Fruit fly (Drosophila melanogaster) whole organism, embryonic: ENCODE results near the gene CG33325.

ENCODE experiments used
- CG11560 ChIP-seq: fragments of 200-800 bp; sonication (Bioruptor generic); IDR thresholded peaks from 3 replicates; pipeline ENCODE4 v1.3.6; 2022; ENCODE audit warnings: missing biosample characterization, missing genetic modification characterization
- CG11723 ChIP-seq: fragments of 200-800 bp; sonication (Bioruptor generic); optimal IDR thresholded peaks from 2 replicates; lab custom pipeline; 2017; ENCODE audit warnings: missing biosample characterization, mild to moderate bottlenecking, missing genetic modification characterization
- CG14441 ChIP-seq: fragments of 200-800 bp; sonication (Bioruptor generic); IDR thresholded peaks from 2 replicates; pipeline ENCODE4 v1.3.6; 2022; ENCODE audit warnings: missing biosample characterization, missing genetic modification characterization
- CG15479 ChIP-seq: fragments of 200-800 bp; sonication (Bioruptor generic); optimal IDR thresholded peaks from 3 replicates; lab custom pipeline; 2019; ENCODE audit warnings: missing biosample characterization, mild to moderate bottlenecking, missing genetic modification characterization, moderate library complexity
- CG17568 ChIP-seq: fragments of 200-800 bp; sonication (Bioruptor generic); optimal IDR thresholded peaks from 2 replicates; lab custom pipeline; 2018; ENCODE audit warnings: missing biosample characterization, mild to moderate bottlenecking, missing genetic modification characterization, moderate library complexity
- CG17912 ChIP-seq: fragments of 200-800 bp; sonication (Bioruptor generic); optimal IDR thresholded peaks from 2 replicates; lab custom pipeline; 2018; ENCODE audit warnings: missing biosample characterization, mild to moderate bottlenecking, missing genetic modification characterization
- CG2129 ChIP-seq: fragments of 200-800 bp; sonication (Bioruptor generic); IDR thresholded peaks from 2 replicates; pipeline ENCODE4 v1.3.6; 2022; ENCODE audit warnings: missing biosample characterization, missing genetic modification characterization; ENCODE audit not compliant: partially characterized antibody
- CG32532 ChIP-seq: fragments of 200-800 bp; sonication (Bioruptor generic); IDR thresholded peaks from 2 replicates; pipeline ENCODE4 v1.3.6; 2022; ENCODE audit warnings: missing biosample characterization, missing genetic modification characterization
- CG32772 ChIP-seq: fragments of 200-800 bp; sonication (Bioruptor generic); IDR thresholded peaks from 2 replicates; pipeline ENCODE4 v1.3.6; 2022; ENCODE audit warnings: missing biosample characterization, missing genetic modification characterization
- CG3995 ChIP-seq: fragments of 200-800 bp; sonication (Bioruptor generic); optimal IDR thresholded peaks from 3 replicates; lab custom pipeline; 2016; ENCODE audit warnings: missing biosample characterization, missing genetic modification characterization
- CG4360 ChIP-seq: fragments of 200-800 bp; sonication (Bioruptor generic); IDR thresholded peaks from 2 replicates; pipeline ENCODE4 v1.3.6; 2022; ENCODE audit warnings: missing biosample characterization, missing genetic modification characterization
- CG4404 ChIP-seq: fragments of 200-800 bp; sonication (Bioruptor generic); IDR thresholded peaks from 2 replicates; pipeline ENCODE4 v1.3.6; 2022; ENCODE audit warnings: missing biosample characterization, missing genetic modification characterization
- CG6765 ChIP-seq: fragments of 200-800 bp; sonication (Bioruptor generic); optimal IDR thresholded peaks from 3 replicates; lab custom pipeline; 2017; ENCODE audit warnings: missing biosample characterization, mild to moderate bottlenecking, missing genetic modification characterization
- CG7963 ChIP-seq: fragments of 200-800 bp; sonication (Bioruptor generic); IDR thresholded peaks from 3 replicates; pipeline ENCODE4 v1.3.6; 2022; ENCODE audit warnings: missing biosample characterization, missing genetic modification characterization; ENCODE audit not compliant: partially characterized antibody
- CG7987 ChIP-seq: fragments of 200-800 bp; sonication (Bioruptor generic); optimal IDR thresholded peaks from 2 replicates; lab custom pipeline; 2018; ENCODE audit warnings: missing biosample characterization, mild to moderate bottlenecking, missing genetic modification characterization, moderate library complexity
- CG8281 ChIP-seq: fragments of 200-800 bp; sonication (Bioruptor generic); optimal IDR thresholded peaks from 2 replicates; lab custom pipeline; 2018; ENCODE audit warnings: missing biosample characterization, mild to moderate bottlenecking, missing genetic modification characterization, moderate library complexity
- CG9727 ChIP-seq: fragments of 200-800 bp; sonication (Bioruptor generic); optimal IDR thresholded peaks from 3 replicates; lab custom pipeline; 2017; ENCODE audit warnings: missing biosample characterization, mild to moderate bottlenecking, missing genetic modification characterization
- CTCF ChIP-seq: fragments of 200-800 bp; sonication (Bioruptor generic); optimal IDR thresholded peaks from 2 replicates; lab custom pipeline; 2017; ENCODE audit warnings: missing biosample characterization, mild to moderate bottlenecking, missing genetic modification characterization, moderate library complexity
- Dbx ChIP-seq: fragments of 200-800 bp; sonication (Bioruptor generic); IDR thresholded peaks from 3 replicates; pipeline ENCODE4 v1.3.6; 2022; ENCODE audit warnings: missing biosample characterization, missing genetic modification characterization
- Deaf1 ChIP-seq: fragments of 200-800 bp; optimal IDR thresholded peaks from 3 replicates; lab custom pipeline; 2019; ENCODE audit warnings: missing biosample characterization, mild to moderate bottlenecking, missing genetic modification characterization, moderate library complexity
- Dp ChIP-seq: fragments of 200-800 bp; sonication (Bioruptor generic); optimal IDR thresholded peaks from 2 replicates; lab custom pipeline; 2018; ENCODE audit warnings: missing biosample characterization, mild to moderate bottlenecking, missing genetic modification characterization, moderate library complexity
- H15 ChIP-seq: fragments of 200-800 bp; sonication (Bioruptor generic); IDR thresholded peaks from 3 replicates; pipeline ENCODE4 v1.3.6; 2022; ENCODE audit warnings: missing biosample characterization, missing genetic modification characterization
- Hsf ChIP-seq: fragments of 200-800 bp; sonication (Bioruptor generic); optimal IDR thresholded peaks from 3 replicates; lab custom pipeline; 2016; ENCODE audit warnings: missing biosample characterization, missing genetic modification characterization
- Meics ChIP-seq: fragments of 200-800 bp; sonication (Bioruptor generic); optimal IDR thresholded peaks from 2 replicates; lab custom pipeline; 2017; ENCODE audit warnings: missing biosample characterization, mild to moderate bottlenecking, missing genetic modification characterization
- NK7.1 ChIP-seq: fragments of 200-800 bp; sonication (Bioruptor generic); optimal IDR thresholded peaks from 3 replicates; lab custom pipeline; 2016; ENCODE audit warnings: missing biosample characterization, missing genetic modification characterization
- Sin3A ChIP-seq: fragments of >200 bp; optimal IDR thresholded peaks from 2 replicates; lab custom pipeline; 2018
- Sox102F ChIP-seq: fragments of 200-800 bp; sonication (Bioruptor generic); optimal IDR thresholded peaks from 2 replicates; lab custom pipeline; 2018; ENCODE audit warnings: missing biosample characterization, mild to moderate bottlenecking, missing genetic modification characterization, moderate library complexity
- Sry-δ ChIP-seq: fragments of 200-800 bp; sonication (Bioruptor generic); optimal IDR thresholded peaks from 2 replicates; lab custom pipeline; 2016; ENCODE audit warnings: missing biosample characterization, missing genetic modification characterization
- YL-1 ChIP-seq: fragments of 200-800 bp; sonication (Bioruptor generic); optimal IDR thresholded peaks from 3 replicates; lab custom pipeline; 2017; ENCODE audit warnings: missing biosample characterization, mild to moderate bottlenecking, missing genetic modification characterization
- ara ChIP-seq: fragments of 200-800 bp; sonication (Bioruptor generic); IDR thresholded peaks from 2 replicates; pipeline ENCODE4 v1.3.6; 2022; ENCODE audit warnings: missing biosample characterization, missing genetic modification characterization
- ase ChIP-seq: fragments of 200-800 bp; sonication (Bioruptor generic); IDR thresholded peaks from 3 replicates; pipeline ENCODE4 v1.3.6; 2022; ENCODE audit warnings: missing biosample characterization, missing genetic modification characterization
- br ChIP-seq: fragments of >200 bp; optimal IDR thresholded peaks from 2 replicates; lab custom pipeline; 2017
- caup ChIP-seq: fragments of 200-800 bp; sonication (Bioruptor generic); optimal IDR thresholded peaks from 3 replicates; lab custom pipeline; 2017; ENCODE audit warnings: missing biosample characterization, mild to moderate bottlenecking, missing genetic modification characterization, moderate library complexity; ENCODE audit not compliant: severe bottlenecking
- corto ChIP-seq: fragments of 200-800 bp; sonication (Bioruptor generic); optimal IDR thresholded peaks from 2 replicates; lab custom pipeline; 2016; ENCODE audit warnings: missing biosample characterization, mild to moderate bottlenecking, missing genetic modification characterization, moderate library complexity
- cwo ChIP-seq: fragments of 200-800 bp; sonication (Bioruptor generic); optimal IDR thresholded peaks from 3 replicates; lab custom pipeline; 2017; ENCODE audit warnings: missing biosample characterization, missing genetic modification characterization, mild to moderate bottlenecking, moderate library complexity, missing genetic modification reagents
- dmrt11E ChIP-seq: fragments of 200-800 bp; sonication (Bioruptor generic); optimal IDR thresholded peaks from 3 replicates; lab custom pipeline; 2018; ENCODE audit warnings: missing biosample characterization, mild to moderate bottlenecking, missing genetic modification characterization, moderate library complexity
- dpn ChIP-seq, 2 experiments: fragments of 200-800 bp; sonication (Bioruptor generic); optimal IDR thresholded peaks; 3 replicates each; lab custom pipeline; 2016; ENCODE audit warnings: missing biosample characterization in 2 of 2, missing genetic modification characterization in 2 of 2
- ewg ChIP-seq: fragments of 200-800 bp; sonication (Bioruptor generic); optimal IDR thresholded peaks from 3 replicates; lab custom pipeline; 2017; ENCODE audit warnings: mild to moderate bottlenecking, missing biosample characterization, missing genetic modification reagents, missing genetic modification characterization
- exex ChIP-seq: fragments of 200-800 bp; sonication (Bioruptor generic); optimal IDR thresholded peaks from 4 replicates; lab custom pipeline; 2018; ENCODE audit warnings: missing biosample characterization, mild to moderate bottlenecking, missing genetic modification characterization, moderate library complexity
- ham ChIP-seq: fragments of 200-800 bp; sonication (Bioruptor generic); IDR thresholded peaks from 2 replicates; pipeline ENCODE4 v1.3.6; 2022; ENCODE audit warnings: missing biosample characterization, missing genetic modification characterization
- her ChIP-seq: fragments of 200-800 bp; sonication (Bioruptor generic); optimal IDR thresholded peaks from 2 replicates; lab custom pipeline; 2016; ENCODE audit warnings: missing biosample characterization, missing genetic modification characterization
- insv ChIP-seq, 2 experiments: fragments of 200-800 bp; sonication (Bioruptor generic); optimal IDR thresholded peaks; 3 replicates each; lab custom pipeline; 2016 to 2018; ENCODE audit warnings: missing biosample characterization in 2 of 2, missing genetic modification characterization in 2 of 2
- jigr1 ChIP-seq: fragments of 200-800 bp; sonication (Bioruptor generic); IDR thresholded peaks from 3 replicates; pipeline ENCODE4 v1.3.6; 2022; ENCODE audit warnings: missing biosample characterization, missing genetic modification characterization
- sd ChIP-seq: fragments of 200-800 bp; sonication (Bioruptor generic); optimal IDR thresholded peaks from 3 replicates; lab custom pipeline; 2018; ENCODE audit warnings: missing biosample characterization, mild to moderate bottlenecking, missing genetic modification characterization, moderate library complexity
- sens-2 ChIP-seq: fragments of 200-800 bp; sonication (Bioruptor generic); IDR thresholded peaks from 2 replicates; pipeline ENCODE4 v1.3.6; 2022; ENCODE audit warnings: missing biosample characterization, missing genetic modification characterization
- shn ChIP-seq: fragments of 200-800 bp; sonication (Bioruptor generic); optimal IDR thresholded peaks from 3 replicates; lab custom pipeline; 2016; ENCODE audit warnings: missing biosample characterization, missing genetic modification characterization
- slp2 ChIP-seq: fragments of 200-800 bp; sonication (Bioruptor generic); optimal IDR thresholded peaks from 2 replicates; lab custom pipeline; 2016; ENCODE audit warnings: missing biosample characterization, missing genetic modification characterization
- so ChIP-seq: fragments of 200-800 bp; sonication (Bioruptor generic); IDR thresholded peaks from 3 replicates; pipeline ENCODE4 v1.3.6; 2022; ENCODE audit warnings: missing biosample characterization, missing genetic modification characterization
- ssp ChIP-seq: fragments of 200-800 bp; sonication (Bioruptor generic); IDR thresholded peaks from 2 replicates; pipeline ENCODE4 v1.3.6; 2022; ENCODE audit warnings: missing biosample characterization, missing genetic modification characterization
- tio ChIP-seq: fragments of 200-800 bp; sonication (Bioruptor generic); optimal IDR thresholded peaks from 2 replicates; lab custom pipeline; 2017; ENCODE audit warnings: missing biosample characterization, missing genetic modification characterization, inconsistent platforms

The CG33325 gene

dm6 chr3R:8669029-8669707 is 10.7 kb downstream of the CG33325 start (continued):
- peak; percentile 55 for TF ChIP-seq CG15479 (GFP tag; lab: Kevin White, UChicago)
- peak; percentile 98 for TF ChIP-seq Hsf (GFP tag; lab: Kevin White, UChicago)
- peak; percentile 96 for TF ChIP-seq Dbx (GFP tag; lab: Robert Waterston, UW)
- TF ChIP-seq slp2 (GFP tag; lab: Kevin White, UChicago), result peak; percentile 96
- TF ChIP-seq CG32532 (GFP tag; lab: Robert Waterston, UW), result peak; percentile 97
- TF ChIP-seq CG4360 (GFP tag; lab: Robert Waterston, UW), result peak; percentile 86
- TF ChIP-seq CG3995, result peak; percentile 78
- peak; percentile 88 for TF ChIP-seq YL-1 (GFP tag; lab: Kevin White, UChicago)
- peak; percentile 97 for TF ChIP-seq Sox102F (GFP tag; lab: Kevin White, UChicago)
- peak; percentile 80; the same call in 2 of the 3 replicates for TF ChIP-seq jigr1 (GFP tag; lab: Robert Waterston, UW)
- peak; percentile 73 for TF ChIP-seq CG7963
- peak; percentile 95 for TF ChIP-seq H15 (GFP tag; lab: Robert Waterston, UW)
- TF ChIP-seq CG4404 (GFP tag; lab: Robert Waterston, UW), result peak; percentile 88
- peak; percentile 84 for TF ChIP-seq CG17912 (GFP tag; lab: Kevin White, UChicago)
- peak; percentile 38 for TF ChIP-seq Dp (GFP tag; lab: Kevin White, UChicago)
- TF ChIP-seq ham (GFP tag; lab: Robert Waterston, UW), result peak; percentile 85
- peak; percentile 96 for TF ChIP-seq ase
- peak; percentile 87 for TF ChIP-seq CG8281
- TF ChIP-seq CG14441 (GFP tag; lab: Robert Waterston, UW), result peak; percentile 95
- no peak for TF ChIP-seq br (lab: Kevin White, UChicago)
- TF ChIP-seq CG6765 (GFP tag; lab: Kevin White, UChicago), result peak; percentile 98
- 0 out of 2 replicates have a peak, but pooled peaks have one; percentile 48 for TF ChIP-seq CG2129 (GFP tag; lab: Robert Waterston, UW)
- peak; percentile 98 for TF ChIP-seq dmrt11E (tag; lab: Kevin White, UChicago)
- peak; percentile 98 for TF ChIP-seq caup (GFP tag; lab: Kevin White, UChicago)
- TF ChIP-seq exex, result peak; percentile 86
- peak; percentile 84 for TF ChIP-seq CG11560 (tag; lab: Robert Waterston, UW)
- peak; percentile 98 for TF ChIP-seq Meics
- TF ChIP-seq sens-2 (GFP tag; lab: Robert Waterston, UW), result peak; percentile 94
- TF ChIP-seq CG9727 (GFP tag; lab: Kevin White, UChicago), result peak; percentile 99
- TF ChIP-seq NK7.1 (GFP tag; lab: Kevin White, UChicago), result peak; percentile 96
- TF ChIP-seq so, result peak; percentile 97
- peak; percentile 85 for TF ChIP-seq ssp (GFP tag; lab: Robert Waterston, UW)
- TF ChIP-seq ara (GFP tag; lab: Robert Waterston, UW), result peak; percentile 98
- TF ChIP-seq Sry-δ (GFP tag; lab: Kevin White, UChicago), result peak; percentile 77
- TF ChIP-seq CG17568 (GFP tag; lab: Kevin White, UChicago), result peak; percentile 98
- TF ChIP-seq CG11723 (GFP tag; lab: Kevin White, UChicago), result peak; percentile 95
- no peak for TF ChIP-seq Sin3A
- peak; percentile 53 to 81 for TF ChIP-seq insv (GFP tag; optimal IDR thresholded peaks at IDR 0.05; lab: Kevin White, UChicago)
- peak; percentile 69 for TF ChIP-seq CTCF (GFP tag; lab: Kevin White, UChicago)
- peak; percentile 97 for TF ChIP-seq cwo (GFP tag; lab: Kevin White, UChicago)
- peak; percentile 92 for TF ChIP-seq sd
- TF ChIP-seq Deaf1 (tag; lab: Kevin White, UChicago), result peak; percentile 95
- peak; percentile 95 for TF ChIP-seq tio
- peak; percentile 91 for TF ChIP-seq shn (GFP tag; lab: Kevin White, UChicago)
- peak; percentile 98 for TF ChIP-seq corto (GFP tag; lab: Kevin White, UChicago)
- TF ChIP-seq CG32772 (GFP tag; lab: Robert Waterston, UW), result peak; percentile 93
- peak; percentile 96 for TF ChIP-seq CG7987 (GFP tag; lab: Kevin White, UChicago)
- peak; percentile 95 for TF ChIP-seq her
- peak; percentile 94 for TF ChIP-seq ewg (GFP tag; lab: Kevin White, UChicago)
- peak; percentile 98 for TF ChIP-seq dpn (GFP tag; optimal IDR thresholded peaks at IDR 0.05; lab: Kevin White, UChicago)
